Worm (Caenorhabditis elegans): ENCODE measurements around the gene sumv-1.

- TF ChIP-seq attf-3 (GFP tag; conservative IDR thresholded peaks at IDR 0.05) (no peak), ama-1 (optimal IDR thresholded peaks at IDR 0.05) (no peak), ama-1 (GFP tag; optimal IDR thresholded peaks at IDR 0.05) (no peak)
Measured at ce11 chrIII:5214162-5214561, 39.8 kb downstream of the sumv-1 start.

All from whole organism, young adult.